Worm (Caenorhabditis elegans) whole organism, L1 larva: ENCODE data around the gene Y45F10C.6.

Experiments
- C16A3.4 ChIP-seq: fragments of 150-350 bp; optimal IDR thresholded peaks from 2 replicates; lab custom pipeline; 2014; ENCODE audit warnings: missing biosample characterization, missing genetic modification characterization
- C34B4.2 ChIP-seq: sonication (generic microtip); optimal IDR thresholded peaks from 2 replicates; lab custom pipeline; 2017; ENCODE audit warnings: mild to moderate bottlenecking, missing genetic modification characterization, missing compliant biosample characterization
- F16B12.6 ChIP-seq: fragments of 150-350 bp; optimal IDR thresholded peaks from 2 replicates; lab custom pipeline; 2014; ENCODE audit warnings: missing biosample characterization, missing genetic modification characterization
- ama-1 ChIP-seq: fragments of 150-350 bp; optimal IDR thresholded peaks from 2 replicates; lab custom pipeline; 2014
- blmp-1 ChIP-seq: fragments of 150-350 bp; optimal IDR thresholded peaks from 2 replicates; lab custom pipeline; 2014; ENCODE audit warnings: missing biosample characterization, missing genetic modification characterization
- ceh-8 ChIP-seq: fragments of 200-800 bp; sonication (Bioruptor generic); optimal IDR thresholded peaks from 2 replicates; lab custom pipeline; 2018; ENCODE audit warnings: mild to moderate bottlenecking, missing genetic modification characterization, moderate library complexity, missing compliant biosample characterization
- ceh-82 ChIP-seq, 3 experiments: fragments of 150-350 bp in 1 of 3; sonication (generic microtip) in 2 of 3; optimal IDR thresholded peaks; 2 replicates each; lab custom pipeline; 2014 to 2017; ENCODE audit warnings: missing biosample characterization in 3 of 3, missing genetic modification characterization in 3 of 3
- ceh-88 ChIP-seq: fragments of 200-800 bp; sonication (Bioruptor generic); IDR thresholded peaks from 2 replicates; pipeline ENCODE4 v1.3.6; 2022; ENCODE audit warnings: missing genetic modification characterization, missing compliant biosample characterization
- efl-1 ChIP-seq, 4 experiments: fragments of 150-350 bp; optimal IDR thresholded peaks in 3 of 4; peaks in 1 of 4; 1 replicate in 1 of 4; 2 replicates in 3 of 4; lab custom pipeline; 2014; ENCODE audit warnings: missing biosample characterization in 2 of 4, missing genetic modification characterization in 2 of 4, missing genetic modification reagents in 2 of 4
- egl-27 ChIP-seq, 2 experiments: fragments of 150-350 bp in 1 of 2; sonication (generic microtip); optimal IDR thresholded peaks; 3 replicates each; lab custom pipeline; 2017 to 2018; ENCODE audit warnings: missing biosample characterization in 2 of 2, missing genetic modification characterization in 2 of 2, missing genetic modification reagents in 2 of 2
- elt-2 ChIP-seq: sonication (generic microtip); optimal IDR thresholded peaks from 2 replicates; lab custom pipeline; 2016; ENCODE audit warnings: missing genetic modification characterization, mild to moderate bottlenecking, inconsistent platforms, missing compliant biosample characterization, missing genetic modification reagents
- fkh-4 ChIP-seq: sonication (generic microtip); optimal IDR thresholded peaks from 2 replicates; lab custom pipeline; 2016; ENCODE audit warnings: missing compliant biosample characterization, missing genetic modification characterization, borderline replicate concordance
- fos-1 ChIP-seq: fragments of 150-350 bp; optimal IDR thresholded peaks from 2 replicates; lab custom pipeline; 2014; ENCODE audit warnings: missing biosample characterization, missing genetic modification characterization
- hlh-17 ChIP-seq: fragments of 200-800 bp; sonication (Bioruptor generic); optimal IDR thresholded peaks from 2 replicates; lab custom pipeline; 2018; ENCODE audit warnings: missing genetic modification characterization, mild to moderate bottlenecking, missing compliant biosample characterization, moderate library complexity, borderline replicate concordance
- hlh-4 ChIP-seq: sonication (generic microtip); optimal IDR thresholded peaks from 2 replicates; lab custom pipeline; 2016; ENCODE audit warnings: mild to moderate bottlenecking, missing genetic modification characterization, missing compliant biosample characterization
- lin-35 ChIP-seq, 2 experiments: fragments of 150-350 bp; optimal IDR thresholded peaks; 2 replicates each; lab custom pipeline; 2014; ENCODE audit warnings: missing biosample characterization in 2 of 2, missing genetic modification characterization in 2 of 2, missing genetic modification reagents in 2 of 2
- lin-39 ChIP-seq: fragments of 150-350 bp; optimal IDR thresholded peaks from 2 replicates; lab custom pipeline; 2014; ENCODE audit warnings: missing biosample characterization, missing genetic modification reagents, missing genetic modification characterization
- mdl-1 ChIP-seq, 2 experiments: fragments of 150-350 bp; optimal IDR thresholded peaks; 2 replicates each; lab custom pipeline; 2014 to 2017; ENCODE audit warnings: missing biosample characterization in 2 of 2, missing genetic modification characterization in 2 of 2, inconsistent platforms in 1 of 2
- nhr-11 ChIP-seq: fragments of 150-350 bp; optimal IDR thresholded peaks from 2 replicates; lab custom pipeline; 2014; ENCODE audit warnings: missing biosample characterization, missing genetic modification characterization
- nhr-12 ChIP-seq: sonication (generic microtip); optimal IDR thresholded peaks from 2 replicates; lab custom pipeline; 2017; ENCODE audit warnings: missing biosample characterization, missing genetic modification characterization
- nhr-237 ChIP-seq: fragments of 150-350 bp; optimal IDR thresholded peaks from 2 replicates; lab custom pipeline; 2014; ENCODE audit warnings: missing biosample characterization, missing genetic modification characterization
- nhr-28 ChIP-seq: fragments of 150-350 bp; optimal IDR thresholded peaks from 2 replicates; lab custom pipeline; 2014; ENCODE audit warnings: missing biosample characterization, missing genetic modification characterization
- nhr-47 ChIP-seq: sonication (generic microtip); optimal IDR thresholded peaks from 2 replicates; lab custom pipeline; 2016; ENCODE audit warnings: mild to moderate bottlenecking, missing genetic modification characterization, moderate library complexity, missing compliant biosample characterization
- nhr-71 ChIP-seq: sonication (generic microtip); optimal IDR thresholded peaks from 2 replicates; lab custom pipeline; 2016; ENCODE audit warnings: mild to moderate bottlenecking, missing genetic modification characterization, moderate library complexity, missing compliant biosample characterization
- nhr-77 ChIP-seq: fragments of 150-350 bp; optimal IDR thresholded peaks from 2 replicates; lab custom pipeline; 2014; ENCODE audit warnings: missing biosample characterization, missing genetic modification characterization
- pax-3 ChIP-seq: fragments of 200-800 bp; sonication (Bioruptor generic); optimal IDR thresholded peaks from 2 replicates; lab custom pipeline; 2018; ENCODE audit warnings: mild to moderate bottlenecking, missing genetic modification characterization, moderate library complexity, missing compliant biosample characterization
- pqm-1 ChIP-seq: sonication (generic microtip); optimal IDR thresholded peaks from 3 replicates; lab custom pipeline; 2017; ENCODE audit warnings: missing biosample characterization, missing genetic modification characterization
- snu-23 ChIP-seq: sonication (generic microtip); optimal IDR thresholded peaks from 2 replicates; lab custom pipeline; 2016; ENCODE audit warnings: missing genetic modification characterization, missing compliant biosample characterization
- sox-4 ChIP-seq: sonication (generic microtip); optimal IDR thresholded peaks from 2 replicates; lab custom pipeline; 2016; ENCODE audit warnings: missing genetic modification characterization, missing compliant biosample characterization
- sptf-1 ChIP-seq: fragments of 150-350 bp; optimal IDR thresholded peaks from 2 replicates; lab custom pipeline; 2014; ENCODE audit warnings: missing biosample characterization, missing genetic modification characterization
- swsn-7 ChIP-seq: sonication (generic microtip); optimal IDR thresholded peaks from 2 replicates; lab custom pipeline; 2016; ENCODE audit warnings: missing genetic modification characterization, missing compliant biosample characterization
- tlp-1 ChIP-seq: fragments of 150-350 bp; optimal IDR thresholded peaks from 2 replicates; lab custom pipeline; 2014; ENCODE audit warnings: missing biosample characterization, missing genetic modification characterization
- unc-130 ChIP-seq: fragments of 150-350 bp; optimal IDR thresholded peaks from 2 replicates; lab custom pipeline; 2017; ENCODE audit warnings: missing biosample characterization, missing genetic modification characterization, inconsistent platforms
- unc-62 ChIP-seq: fragments of 150-350 bp; optimal IDR thresholded peaks from 2 replicates; lab custom pipeline; 2014; ENCODE audit warnings: missing biosample characterization, missing genetic modification reagents, missing genetic modification characterization
- zip-4 ChIP-seq: fragments of 200-800 bp; sonication (Bioruptor generic); optimal IDR thresholded peaks from 2 replicates; lab custom pipeline; 2018; ENCODE audit warnings: mild to moderate bottlenecking, missing genetic modification characterization, moderate library complexity, missing compliant biosample characterization
- ztf-11 ChIP-seq, 2 experiments: sonication (generic microtip); optimal IDR thresholded peaks; 2 replicates each; lab custom pipeline; 2016 to 2017; ENCODE audit warnings: missing genetic modification characterization in 2 of 2, missing biosample characterization in 1 of 2, missing compliant biosample characterization in 1 of 2
- ztf-4 ChIP-seq: fragments of 150-350 bp; optimal IDR thresholded peaks from 2 replicates; lab custom pipeline; 2014; ENCODE audit warnings: missing biosample characterization, missing genetic modification characterization

The Y45F10C.6 gene

ce11 chrIV:13633165-13633564 is 19.0 kb upstream of the Y45F10C.6 start, which contains the start of gene fbxa-98:
Gene fbxa-98, plus strand, starts transcription at chrIV:13633407.
- TF ChIP-seq hlh-4 (tag; lab: Kevin White, UChicago) (no peak), ceh-8 (GFP tag; lab: Kevin White, UChicago) (no peak), blmp-1 (no peak), ztf-4 (tag; lab: Kevin White, UChicago) (no peak)

- no peak for TF ChIP-seq fos-1
- TF ChIP-seq sptf-1 (tag; lab: Kevin White, UChicago) = no peak
- TF ChIP-seq nhr-71 (tag; lab: Kevin White, UChicago) = no peak
- TF ChIP-seq F16B12.6 (tag; lab: Kevin White, UChicago) = no peak
- TF ChIP-seq unc-62 (GFP tag; lab: Kevin White, UChicago) = no peak
- TF ChIP-seq nhr-47 (tag; lab: Kevin White, UChicago) = no peak
- TF ChIP-seq sox-4 (tag; lab: Kevin White, UChicago) = no peak
- TF ChIP-seq blmp-1 = no peak
- TF ChIP-seq hlh-17 (GFP tag; lab: Kevin White, UChicago) = no peak
- TF ChIP-seq ceh-88 (GFP tag; lab: Robert Waterston, UW) = no peak
- TF ChIP-seq ztf-11 (tag; optimal IDR thresholded peaks at IDR 0.05; lab: Kevin White, UChicago) = no peak
- TF ChIP-seq, all 84 proteins: peak for 0
Observed at ce11 chrIV:13636975-13637374, 15.1 kb upstream of the Y45F10C.6 start, which contains the start of gene C08F11.7. Gene C08F11.7, plus strand, starts transcription at chrIV:13637275.

DNA sequence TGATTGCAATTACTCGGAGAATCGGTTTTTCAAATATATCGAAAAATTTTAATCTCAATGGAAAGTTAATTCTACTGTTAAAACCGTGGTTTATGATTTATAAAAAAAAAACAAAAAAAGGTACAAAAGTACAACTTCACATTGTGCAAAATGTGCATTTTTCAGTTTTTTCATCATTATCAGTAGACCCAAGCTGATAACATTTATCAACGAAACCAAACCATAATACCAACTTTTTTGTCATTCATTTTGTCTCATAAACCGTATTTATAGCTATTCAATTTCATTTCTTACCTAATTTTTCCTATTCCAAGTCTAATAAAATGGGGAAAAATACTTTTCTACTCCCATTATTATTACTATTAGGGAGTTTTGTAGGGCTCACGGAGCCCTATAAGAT is 13.1 kb upstream of the Y45F10C.6 start, which contains the start of gene ugt-22:
TSS of gene ugt-22 (plus strand) at position 234 of the 400 bp plus-strand sequence.
- TF ChIP-seq zip-4 (GFP tag; lab: Kevin White, UChicago) (no peak), C34B4.2 (tag; lab: Kevin White, UChicago) (no peak), tlp-1 (tag; lab: Kevin White, UChicago) (peak; percentile 1), swsn-7 (tag; lab: Kevin White, UChicago) (no peak), lin-35 (GFP tag; optimal IDR thresholded peaks at IDR 0.05; lab: Kevin White, UChicago) (peak in 1 of 2 experiments; percentile 8), pqm-1 (tag; lab: Kevin White, UChicago) (no peak), nhr-11 (tag; lab: Kevin White, UChicago) (no peak), efl-1 (optimal IDR thresholded peaks at IDR 0.05; lab: Kevin White, UChicago) (no peak), efl-1 (GFP tag; optimal IDR thresholded peaks at IDR 0.05 in 1 of 2; lab: Kevin White, UChicago) (peak in 1 of 2 experiments; percentile 66), elt-2 (tag; lab: Kevin White, UChicago) (peak; percentile 80), snu-23 (no peak), C16A3.4 (no peak)
- TF ChIP-seq, all 84 proteins: peak for 4

DNA sequence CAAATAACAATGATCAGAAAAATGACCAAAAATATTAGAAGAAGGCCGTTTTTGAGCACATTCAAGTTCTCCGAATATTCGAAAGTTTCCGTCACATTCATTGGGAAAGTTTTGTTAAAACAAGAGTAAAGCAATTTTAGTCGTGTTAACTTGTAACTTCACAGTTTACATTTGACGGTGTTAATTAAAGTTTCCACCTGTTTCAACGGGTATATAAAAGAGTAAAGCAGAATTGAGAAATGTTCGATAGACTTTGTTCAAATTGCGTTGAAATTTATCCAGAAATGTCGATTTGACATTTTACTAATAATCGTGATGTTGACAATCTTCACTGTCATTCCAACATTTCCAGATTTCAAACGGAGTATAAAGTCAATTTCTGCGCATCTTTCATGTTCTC is 6.3 kb upstream of the Y45F10C.6 start, which contains the start of gene srz-29:
TSS of gene srz-29 (minus strand) at position 101 of the 400 bp plus-strand sequence.
- TF ChIP-seq unc-130 (tag; lab: Kevin White, UChicago) (no peak), ceh-82 (tag; optimal IDR thresholded peaks at IDR 0.05; lab: Kevin White, UChicago) (no peak), mdl-1 (tag; optimal IDR thresholded peaks at IDR 0.05; lab: Kevin White, UChicago) (no peak), ama-1 (lab: Kevin White, UChicago) (no peak), egl-27 (tag; optimal IDR thresholded peaks at IDR 0.05; lab: Kevin White, UChicago) (no peak), nhr-237 (tag; lab: Kevin White, UChicago) (no peak), nhr-71 (tag; lab: Kevin White, UChicago) (no peak), lin-39 (tag; lab: Kevin White, UChicago) (no peak), nhr-77 (no peak), nhr-12 (no peak), snu-23 (no peak), blmp-1 (no peak), fkh-4 (no peak), pax-3 (tag; lab: Kevin White, UChicago) (no peak), ztf-4 (tag; lab: Kevin White, UChicago) (no peak), nhr-28 (tag; lab: Kevin White, UChicago) (no peak)
- TF ChIP-seq, all 84 proteins: peak for 0
